Worm (Caenorhabditis elegans): ENCODE measurements around the gene R02F2.10.

DNA sequence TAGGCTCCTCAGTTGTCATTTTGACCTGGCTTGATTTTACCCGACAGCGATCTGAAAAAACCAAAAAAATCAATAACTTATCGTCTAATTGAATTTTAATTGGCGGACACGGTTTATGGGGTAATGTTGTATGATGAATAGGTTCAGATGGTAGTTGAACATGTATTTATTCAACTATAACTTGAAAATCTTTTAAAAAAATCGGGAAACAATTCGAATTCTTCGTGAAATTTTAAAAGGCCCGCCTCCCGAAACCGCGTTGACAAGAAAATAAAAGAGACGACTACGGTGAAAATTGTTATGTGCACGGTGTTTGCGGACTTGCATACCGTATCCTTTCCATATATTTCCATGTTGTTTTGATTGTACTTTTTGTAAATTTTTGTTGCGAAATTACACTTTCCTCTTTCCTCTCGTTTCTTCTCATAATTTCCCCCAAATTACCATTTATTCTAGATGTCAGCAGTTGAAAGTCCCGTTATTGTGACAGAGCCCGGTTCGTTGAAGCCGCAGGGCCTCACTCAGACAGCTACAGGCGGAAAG is 35.3 kb upstream of the R02F2.10 start, which contains the start of the genes T24G10.2 and disl-2:
- no peak for TF ChIP-seq flt-1 (GFP tag; IDR thresholded peaks at IDR 0.05)
- no peak for TF ChIP-seq ama-1 (optimal IDR thresholded peaks at IDR 0.05)
